Worm (Caenorhabditis elegans): ENCODE results near the gene let-2.

let-2 gene

ce11 chrX:16377903-16378302 lies 11.2 kb downstream of the let-2 start:
- TF ChIP-seq scrt-1 (GFP tag; IDR thresholded peaks at IDR 0.05) (0 out of 2 replicates have a peak, but pooled peaks have one; percentile 23), hmbx-1 (tag; optimal IDR thresholded peaks at IDR 0.05) (no peak), B0310.2 (tag; optimal IDR thresholded peaks at IDR 0.05) (no peak), pes-1 (GFP tag; IDR thresholded peaks at IDR 0.05) (peak; percentile 52), aly-1 (tag; optimal IDR thresholded peaks at IDR 0.05) (peak; percentile 17), tbx-11 (GFP tag; IDR thresholded peaks at IDR 0.05) (peak; percentile 47; the same call in 1 of the 2 replicates), flt-1 (GFP tag; IDR thresholded peaks at IDR 0.05) (peak; percentile 34; the same call in 1 of the 2 replicates), sea-1 (GFP tag; conservative IDR thresholded peaks at IDR 0.05) (peak; percentile 41; the same call in 1 of the 2 replicates), hnd-1 (tag; optimal IDR thresholded peaks at IDR 0.05) (peak; percentile 20), ets-7 (tag; optimal IDR thresholded peaks at IDR 0.05) (no peak), tbx-37 (GFP tag; conservative IDR thresholded peaks at IDR 0.05) (no peak), ceh-36 (tag; optimal IDR thresholded peaks at IDR 0.05) (no peak)

- TF ChIP-seq flt-1 (GFP tag; IDR thresholded peaks at IDR 0.05), result no peak
- no peak for TF ChIP-seq B0310.2 (tag; optimal IDR thresholded peaks at IDR 0.05)
- peak; percentile 46; the same call in 1 of the 2 replicates for TF ChIP-seq tbx-37 (GFP tag; conservative IDR thresholded peaks at IDR 0.05)
- TF ChIP-seq hmbx-1 (tag; optimal IDR thresholded peaks at IDR 0.05), result no peak
Measured at ce11 chrX:16375807-16376638, 13.1 kb downstream of the let-2 start, which contains the start of gene sur-7. Gene sur-7, plus strand, starts transcription at chrX:16376588.

ce11 chrX:16369454-16369853 lies 19.7 kb downstream of the let-2 start:
- TF ChIP-seq aly-1 (tag; optimal IDR thresholded peaks at IDR 0.05) (no peak), scrt-1 (GFP tag; IDR thresholded peaks at IDR 0.05) (no peak), pes-1 (GFP tag; IDR thresholded peaks at IDR 0.05) (no peak), tra-4 (tag; optimal IDR thresholded peaks at IDR 0.05) (no peak), sea-1 (GFP tag; conservative IDR thresholded peaks at IDR 0.05) (no peak), ets-7 (tag; optimal IDR thresholded peaks at IDR 0.05) (no peak), ama-1 (optimal IDR thresholded peaks at IDR 0.05) (no peak), hmbx-1 (tag; optimal IDR thresholded peaks at IDR 0.05) (no peak), ceh-36 (tag; optimal IDR thresholded peaks at IDR 0.05) (no peak), tbx-37 (GFP tag; conservative IDR thresholded peaks at IDR 0.05) (no peak), F13C5.2 (tag; optimal IDR thresholded peaks at IDR 0.05) (no peak), hnd-1 (tag; optimal IDR thresholded peaks at IDR 0.05) (no peak), hmg-4 (GFP tag; optimal IDR thresholded peaks at IDR 0.05) (no peak), flt-1 (GFP tag; IDR thresholded peaks at IDR 0.05) (no peak), ceh-13 (GFP tag; optimal IDR thresholded peaks at IDR 0.05) (no peak)

- no peak for TF ChIP-seq hmbx-1 (tag; optimal IDR thresholded peaks at IDR 0.05)
- no peak for TF ChIP-seq flt-1 (GFP tag; IDR thresholded peaks at IDR 0.05)
- TF ChIP-seq hnd-1 (tag; optimal IDR thresholded peaks at IDR 0.05), result no peak
- TF ChIP-seq tra-4 (tag; optimal IDR thresholded peaks at IDR 0.05), result no peak
- no peak for TF ChIP-seq tbx-37 (GFP tag; conservative IDR thresholded peaks at IDR 0.05)
- TF ChIP-seq aly-1 (tag; optimal IDR thresholded peaks at IDR 0.05), result no peak
- TF ChIP-seq sea-1 (GFP tag; conservative IDR thresholded peaks at IDR 0.05), result no peak
- TF ChIP-seq F13C5.2 (tag; optimal IDR thresholded peaks at IDR 0.05), result no peak
- no peak for TF ChIP-seq ama-1 (optimal IDR thresholded peaks at IDR 0.05)
Measured at ce11 chrX:16368969-16369368, 20.2 kb downstream of the let-2 start.

- TF ChIP-seq flt-1 (GFP tag; IDR thresholded peaks at IDR 0.05), result no peak
- TF ChIP-seq aly-1 (tag; optimal IDR thresholded peaks at IDR 0.05), result no peak
- no peak for TF ChIP-seq ceh-13 (GFP tag; optimal IDR thresholded peaks at IDR 0.05)
- TF ChIP-seq ama-1 (optimal IDR thresholded peaks at IDR 0.05), result no peak
- TF ChIP-seq hmg-4 (GFP tag; optimal IDR thresholded peaks at IDR 0.05), result no peak
- TF ChIP-seq ceh-36 (tag; optimal IDR thresholded peaks at IDR 0.05), result no peak
- TF ChIP-seq pes-1 (GFP tag; IDR thresholded peaks at IDR 0.05), result no peak
Measured at ce11 chrX:16366993-16367392, 22.1 kb downstream of the let-2 start, which contains the start of gene ace-1. Gene ace-1, plus strand, starts transcription at chrX:16367293.

- TF ChIP-seq pes-1 (GFP tag; IDR thresholded peaks at IDR 0.05), result no peak
- TF ChIP-seq hnd-1 (tag; optimal IDR thresholded peaks at IDR 0.05), result no peak
- TF ChIP-seq tra-4 (tag; optimal IDR thresholded peaks at IDR 0.05), result no peak
- TF ChIP-seq F13C5.2 (tag; optimal IDR thresholded peaks at IDR 0.05), result no peak
- TF ChIP-seq ama-1 (optimal IDR thresholded peaks at IDR 0.05), result no peak
- no peak for TF ChIP-seq aly-1 (tag; optimal IDR thresholded peaks at IDR 0.05)
- no peak for TF ChIP-seq ceh-13 (GFP tag; optimal IDR thresholded peaks at IDR 0.05)
- TF ChIP-seq B0310.2 (tag; optimal IDR thresholded peaks at IDR 0.05), result no peak
- no peak for TF ChIP-seq ets-7 (tag; optimal IDR thresholded peaks at IDR 0.05)
- no peak for TF ChIP-seq hmbx-1 (tag; optimal IDR thresholded peaks at IDR 0.05)
- TF ChIP-seq sea-1 (GFP tag; conservative IDR thresholded peaks at IDR 0.05), result no peak
- TF ChIP-seq hmg-4 (GFP tag; optimal IDR thresholded peaks at IDR 0.05), result no peak
- no peak for TF ChIP-seq flt-1 (GFP tag; IDR thresholded peaks at IDR 0.05)
Measured at ce11 chrX:16366508-16366907, 22.6 kb downstream of the let-2 start.

- TF ChIP-seq flt-1 (GFP tag; IDR thresholded peaks at IDR 0.05) (no peak), scrt-1 (GFP tag; IDR thresholded peaks at IDR 0.05) (no peak), aly-1 (tag; optimal IDR thresholded peaks at IDR 0.05) (no peak), pes-1 (GFP tag; IDR thresholded peaks at IDR 0.05) (no peak), ceh-36 (tag; optimal IDR thresholded peaks at IDR 0.05) (no peak), hmbx-1 (tag; optimal IDR thresholded peaks at IDR 0.05) (no peak), ceh-13 (GFP tag; optimal IDR thresholded peaks at IDR 0.05) (no peak), hnd-1 (tag; optimal IDR thresholded peaks at IDR 0.05) (no peak), ets-7 (tag; optimal IDR thresholded peaks at IDR 0.05) (no peak), tra-4 (tag; optimal IDR thresholded peaks at IDR 0.05) (no peak)
Measured at ce11 chrX:16363637-16364036, 25.5 kb downstream of the let-2 start.
